Fruit fly (Drosophila melanogaster) whole organism: ENCODE results near the gene CG11030.

Source experiments
- Dll ChIP-seq: fragments of >200 bp; optimal IDR thresholded peaks from 2 replicates; lab custom pipeline; 2017
- EcR ChIP-seq, 2 experiments: fragments of >200 bp; optimal IDR thresholded peaks; 2 replicates each; lab custom pipeline; 2017; ENCODE audit warnings: missing biosample characterization in 2 of 2, missing genetic modification characterization in 2 of 2, missing genetic modification reagents in 2 of 2
- pan ChIP-seq: fragments of >200 bp; optimal IDR thresholded peaks from 2 replicates; lab custom pipeline; 2017
- psq ChIP-seq: fragments of >200 bp; optimal IDR thresholded peaks from 2 replicates; lab custom pipeline; 2017
- usp ChIP-seq: fragments of >200 bp; optimal IDR thresholded peaks from 2 replicates; lab custom pipeline; 2017; ENCODE audit warnings: missing biosample characterization, missing genetic modification characterization, mixed read lengths

dm6 chr2L:5783731-5784130 lies 59.3 kb downstream of the CG11030 start, which contains the start of gene CG31913:
- no peak for TF ChIP-seq Dll (lab: Kevin White, UChicago)
- TF ChIP-seq pan (lab: Kevin White, UChicago), result no peak
- no peak for TF ChIP-seq psq (lab: Kevin White, UChicago)
- TF ChIP-seq EcR (GFP tag; optimal IDR thresholded peaks at IDR 0.05; lab: Kevin White, UChicago), result no peak
- TF ChIP-seq usp, result no peak
